Worm (Caenorhabditis elegans): Measurements from ENCODE around the gene Y110A2AL.10.

The Y110A2AL.10 gene

ce11 chrII:2859873-2860821 lies 11.6 kb downstream of the Y110A2AL.10 start:
- no peak for TF ChIP-seq daf-19 (GFP tag; conservative IDR thresholded peaks at IDR 0.05)
- no peak for TF ChIP-seq nhr-237 (tag; optimal IDR thresholded peaks at IDR 0.05)
- no peak for TF ChIP-seq cey-2 (tag; optimal IDR thresholded peaks at IDR 0.05; ENCODE audit: borderline replicate concordance, insufficient read depth)
- TF ChIP-seq R02D3.7 (tag; optimal IDR thresholded peaks at IDR 0.05) = no peak
- peak; percentile 5 for TF ChIP-seq mes-2 (tag; optimal IDR thresholded peaks at IDR 0.05; ENCODE audit: poor library complexity, severe bottlenecking)
- no peak for TF ChIP-seq T20F7.1 (GFP tag; optimal IDR thresholded peaks at IDR 0.05)
- no peak for TF ChIP-seq ztf-11 (tag; optimal IDR thresholded peaks at IDR 0.05)
- TF ChIP-seq aly-2 (tag; optimal IDR thresholded peaks at IDR 0.05) = no peak
- TF ChIP-seq F10B5.3 (tag; optimal IDR thresholded peaks at IDR 0.05) = no peak
- TF ChIP-seq skn-1 (tag; optimal IDR thresholded peaks at IDR 0.05) = no peak
- peak; percentile 53; the same call in 1 of the 2 replicates for TF ChIP-seq F26F4.8 (GFP tag; conservative IDR thresholded peaks at IDR 0.05)
- TF ChIP-seq zip-2 (tag; optimal IDR thresholded peaks at IDR 0.05) = no peak
- TF ChIP-seq T26A8.4 (GFP tag; IDR thresholded peaks at IDR 0.05) = 0 out of 2 replicates have a peak, but pooled peaks have one; percentile 28
- TF ChIP-seq fos-1 (tag; optimal IDR thresholded peaks at IDR 0.05) = no peak
- TF ChIP-seq hlh-11 (tag; optimal IDR thresholded peaks at IDR 0.05) = peak; percentile 1
- no peak for TF ChIP-seq rbr-2 (tag; optimal IDR thresholded peaks at IDR 0.05)
- no peak for TF ChIP-seq ama-1 (optimal IDR thresholded peaks at IDR 0.05)
- TF ChIP-seq daf-8 (GFP tag; IDR thresholded peaks at IDR 0.05) = no peak
- TF ChIP-seq nhr-41 (GFP tag; IDR thresholded peaks at IDR 0.05) = no peak
- no peak for TF ChIP-seq attf-4 (tag; optimal IDR thresholded peaks at IDR 0.05)
- peak; percentile 31 for TF ChIP-seq gei-8 (GFP tag; optimal IDR thresholded peaks at IDR 0.05)
- no peak for TF ChIP-seq lsy-2 (tag; optimal IDR thresholded peaks at IDR 0.05)
- TF ChIP-seq dmd-9 (GFP tag; IDR thresholded peaks at IDR 0.05) = no peak
- no peak for TF ChIP-seq mep-1 (tag; optimal IDR thresholded peaks at IDR 0.05)
- TF ChIP-seq ceh-28 (tag; optimal IDR thresholded peaks at IDR 0.05) = no peak
- peak; percentile 3 for TF ChIP-seq nhr-111 (GFP tag; optimal IDR thresholded peaks at IDR 0.05)
- TF ChIP-seq ctbp-1 (GFP tag; IDR thresholded peaks at IDR 0.05) = no peak
- TF ChIP-seq tag-97 (GFP tag; IDR thresholded peaks at IDR 0.05) = no peak
- no peak for TF ChIP-seq zfp-3 (GFP tag; conservative IDR thresholded peaks at IDR 0.05)
- peak; percentile 65; the same call in 1 of the 2 replicates for TF ChIP-seq pha-4 (GFP tag; IDR thresholded peaks at IDR 0.05)
- TF ChIP-seq pha-4 (tag; optimal IDR thresholded peaks at IDR 0.05) = no peak
- TF ChIP-seq lin-29 (GFP tag; IDR thresholded peaks at IDR 0.05) = no peak
- no peak for TF ChIP-seq F37D6.2 (tag; optimal IDR thresholded peaks at IDR 0.05)
- 0 out of 2 replicates have a peak, but pooled peaks have one; percentile 30 for TF ChIP-seq php-3 (GFP tag; IDR thresholded peaks at IDR 0.05)
- TF ChIP-seq hif-1 (tag; optimal IDR thresholded peaks at IDR 0.05) = no peak
- peak; percentile 31 for TF ChIP-seq dmd-6 (GFP tag; IDR thresholded peaks at IDR 0.05)
- no peak for TF ChIP-seq zag-1 (tag; optimal IDR thresholded peaks at IDR 0.05)
- TF ChIP-seq lin-1 (GFP tag; IDR thresholded peaks at IDR 0.05) = 0 out of 2 replicates have a peak, but pooled peaks have one; percentile 37
- no peak for TF ChIP-seq ceh-20 (GFP tag; IDR thresholded peaks at IDR 0.05)
- TF ChIP-seq madf-9 (GFP tag; conservative IDR thresholded peaks at IDR 0.05) = 0 out of 2 replicates have a peak, but pooled peaks have one; percentile 4
- peak; percentile 65 for TF ChIP-seq vab-7 (GFP tag; IDR thresholded peaks at IDR 0.05)
- peak; percentile 90 for TF ChIP-seq egl-43 (GFP tag; IDR thresholded peaks at IDR 0.05)
- peak; percentile 29 for TF ChIP-seq nhr-28 (tag; optimal IDR thresholded peaks at IDR 0.05)
- no peak for TF ChIP-seq nhr-11 (tag; optimal IDR thresholded peaks at IDR 0.05)
- TF ChIP-seq lir-3 (tag; optimal IDR thresholded peaks at IDR 0.05) = no peak
- 0 out of 2 replicates have a peak, but pooled peaks have one; percentile 46 for TF ChIP-seq D1046.2 (GFP tag; IDR thresholded peaks at IDR 0.05)
- no peak for TF ChIP-seq mdl-1 (tag; optimal IDR thresholded peaks at IDR 0.05)
- TF ChIP-seq daf-16 (GFP tag; optimal IDR thresholded peaks at IDR 0.05) = peak in 1 of 2 experiments; percentile 26
- peak; percentile 2 for TF ChIP-seq daf-16 (tag; optimal IDR thresholded peaks at IDR 0.05)
- no peak for TF ChIP-seq pqm-1 (tag; optimal IDR thresholded peaks at IDR 0.05)

Measured in whole organism, L4 larva.